Worm (Caenorhabditis elegans): ENCODE measurements around the gene C16C4.17.

The C16C4.17 gene

DNA sequence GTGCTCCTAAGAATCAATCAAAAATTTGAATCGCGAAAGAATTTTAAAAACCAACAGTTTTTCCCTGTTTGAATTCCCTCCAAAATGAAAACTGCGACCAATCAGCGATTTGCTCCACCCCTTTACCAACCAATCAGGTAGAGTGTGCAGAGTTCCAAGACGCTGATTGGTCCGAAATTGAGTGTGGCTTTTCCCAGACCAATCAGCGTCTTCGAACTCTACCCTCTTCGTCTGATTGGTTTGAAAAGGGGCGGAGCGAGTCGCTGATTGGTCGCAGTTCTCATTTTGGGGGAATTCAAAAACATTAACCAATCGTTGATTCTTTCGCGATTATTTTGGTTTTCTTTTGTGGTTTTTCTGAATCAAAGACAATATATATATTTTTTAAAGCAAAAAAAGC, 19.8 kb upstream of the C16C4.17 start:
- TF ChIP-seq irx-1 (tag; optimal IDR thresholded peaks at IDR 0.05) (no peak), pax-3 (tag; optimal IDR thresholded peaks at IDR 0.05) (no peak), pqm-1 (tag; optimal IDR thresholded peaks at IDR 0.05) (no peak), ceh-88 (GFP tag; IDR thresholded peaks at IDR 0.05) (no peak), ama-1 (optimal IDR thresholded peaks at IDR 0.05) (no peak), fkh-10 (GFP tag; optimal IDR thresholded peaks at IDR 0.05) (no peak), zag-1 (tag; optimal IDR thresholded peaks at IDR 0.05) (no peak), grh-1 (GFP tag; IDR thresholded peaks at IDR 0.05) (no peak), C04F5.9 (tag; optimal IDR thresholded peaks at IDR 0.05) (no peak), nhr-77 (tag; optimal IDR thresholded peaks at IDR 0.05) (no peak), lsy-2 (tag; optimal IDR thresholded peaks at IDR 0.05) (no peak), alr-1 (tag; optimal IDR thresholded peaks at IDR 0.05; ENCODE audit: borderline replicate concordance) (no peak), unc-130 (tag; optimal IDR thresholded peaks at IDR 0.05) (no peak), dpl-1 (GFP tag; optimal IDR thresholded peaks at IDR 0.05) (no peak), efl-3 (GFP tag; optimal IDR thresholded peaks at IDR 0.05) (no peak), sup-37 (GFP tag; optimal IDR thresholded peaks at IDR 0.05) (no peak), lin-39 (tag; optimal IDR thresholded peaks at IDR 0.05) (no peak), hlh-4 (tag; optimal IDR thresholded peaks at IDR 0.05) (no peak), ces-1 (GFP tag; optimal IDR thresholded peaks at IDR 0.05) (no peak)

DNA sequence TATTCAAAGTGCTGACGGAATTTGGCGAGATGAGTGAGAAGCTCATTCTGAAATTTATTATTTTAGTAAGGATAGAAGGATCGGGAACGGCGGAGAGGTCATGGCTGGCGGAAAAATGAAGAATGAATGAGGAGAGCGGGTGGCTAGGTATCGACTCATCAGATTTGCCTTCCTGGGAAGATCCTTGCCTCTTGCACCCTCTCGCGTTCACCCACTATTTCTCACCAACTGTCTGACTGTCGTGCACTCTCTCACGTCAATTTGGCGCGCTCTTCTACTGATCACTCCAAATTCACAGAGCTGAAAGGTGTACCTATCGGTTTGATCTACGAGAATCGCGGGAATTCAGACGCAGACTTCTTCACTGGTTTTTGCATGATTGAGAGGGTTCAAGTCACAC, 16.3 kb upstream of the C16C4.17 start, which contains the start of gene fbxb-97:
Gene fbxb-97, minus strand, starts transcription at position 53 of the 400 bp plus-strand sequence.
- TF ChIP-seq efl-1 (optimal IDR thresholded peaks at IDR 0.05) (peak in 1 of 2 experiments; percentile 48), efl-1 (GFP tag; optimal IDR thresholded peaks at IDR 0.05 in 1 of 2) (no peak), mef-2 (tag; optimal IDR thresholded peaks at IDR 0.05) (no peak)

DNA sequence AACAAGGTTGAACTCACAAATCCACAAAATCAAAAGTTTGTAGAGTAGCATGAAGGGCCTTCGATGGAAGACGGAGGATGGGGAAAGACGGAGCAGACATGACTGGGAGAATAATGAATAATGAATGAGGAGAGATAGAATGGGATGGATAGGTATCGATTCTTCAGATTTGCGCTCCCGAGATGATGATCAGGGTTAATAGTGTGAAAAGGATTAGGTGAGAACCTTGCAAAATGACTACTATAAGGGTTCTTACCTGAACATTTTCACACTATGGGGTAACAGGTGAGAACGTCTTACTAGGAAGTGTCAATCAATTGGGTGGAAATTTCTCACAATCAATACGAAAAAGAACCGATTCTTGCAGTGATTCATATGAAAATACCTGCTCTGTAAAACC, 14.1 kb upstream of the C16C4.17 start, which contains the start of gene fbxb-96:
Gene fbxb-96, minus strand, starts transcription at position 101 of the 400 bp plus-strand sequence.
- TF ChIP-seq lsy-2 (tag; optimal IDR thresholded peaks at IDR 0.05): no peak
- no peak for TF ChIP-seq tlp-1 (tag; optimal IDR thresholded peaks at IDR 0.05)
- TF ChIP-seq C34B4.2 (tag; optimal IDR thresholded peaks at IDR 0.05): no peak
- no peak for TF ChIP-seq skn-1 (tag; optimal IDR thresholded peaks at IDR 0.05)
- no peak for TF ChIP-seq lin-13 (GFP tag; optimal IDR thresholded peaks at IDR 0.05)
- TF ChIP-seq unc-30 (tag; optimal IDR thresholded peaks at IDR 0.05): no peak
- no peak for TF ChIP-seq snu-23 (GFP tag; optimal IDR thresholded peaks at IDR 0.05)
- TF ChIP-seq hlh-17 (GFP tag; optimal IDR thresholded peaks at IDR 0.05; ENCODE audit: borderline replicate concordance): no peak
- no peak for TF ChIP-seq Y116A8C.19 (tag; optimal IDR thresholded peaks at IDR 0.05; ENCODE audit: borderline replicate concordance)
- no peak for TF ChIP-seq lin-39 (tag; optimal IDR thresholded peaks at IDR 0.05)
- TF ChIP-seq lin-15B (tag; optimal IDR thresholded peaks at IDR 0.05): no peak
- TF ChIP-seq pax-3 (tag; optimal IDR thresholded peaks at IDR 0.05): no peak
- TF ChIP-seq jun-1 (tag; optimal IDR thresholded peaks at IDR 0.05): no peak
- no peak for TF ChIP-seq efl-1 (optimal IDR thresholded peaks at IDR 0.05)
- TF ChIP-seq efl-1 (GFP tag; optimal IDR thresholded peaks at IDR 0.05 in 1 of 2): no peak
- TF ChIP-seq egl-27 (tag; optimal IDR thresholded peaks at IDR 0.05): no peak
- TF ChIP-seq nhr-237 (tag; optimal IDR thresholded peaks at IDR 0.05): no peak

DNA sequence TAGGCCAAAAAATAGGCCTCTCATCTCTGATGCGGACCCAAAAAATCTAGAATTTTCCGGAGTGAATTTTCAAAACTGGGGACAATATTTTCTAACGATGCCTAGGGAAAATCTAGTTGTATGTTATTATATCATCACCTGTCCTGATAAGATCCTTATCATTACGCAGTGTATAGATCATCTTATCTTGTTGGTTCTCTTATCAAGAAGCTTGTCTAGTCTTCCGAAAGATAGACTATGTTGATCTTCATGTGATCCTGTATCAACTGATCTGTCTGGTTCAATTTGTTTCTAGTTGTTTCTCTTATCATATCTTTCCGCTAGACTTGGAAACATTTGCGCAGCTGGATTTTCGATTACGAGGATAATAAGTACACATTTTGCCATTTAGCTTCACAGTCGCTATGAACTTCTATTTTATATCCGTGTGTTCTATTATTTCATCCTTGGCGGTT, 13.5 kb upstream of the C16C4.17 start, which contains the start of gene C52E2.3:
Gene C52E2.3, plus strand, starts transcription at position 405 of the 455 bp plus-strand sequence.
- TF ChIP-seq C34B4.2 (tag; optimal IDR thresholded peaks at IDR 0.05) (no peak), nhr-85 (tag) (no peak), F16B12.6 (tag; optimal IDR thresholded peaks at IDR 0.05) (no peak), elt-2 (tag; optimal IDR thresholded peaks at IDR 0.05) (peak; percentile 81), elt-3 (tag; optimal IDR thresholded peaks at IDR 0.05) (peak in 5 of 6 experiments; percentile 56 to 80 (median 70)), unc-62 (GFP tag; optimal IDR thresholded peaks at IDR 0.05) (no peak), blmp-1 (tag; optimal IDR thresholded peaks at IDR 0.05) (peak; percentile 26), ceh-63 (GFP tag; optimal IDR thresholded peaks at IDR 0.05) (no peak)
